Fruit fly (Drosophila melanogaster) Kc167 (cell line): ENCODE results near the gene Herc4.

Source experiments
- Sin3A ChIP-seq: fragments of >200 bp; optimal IDR thresholded peaks from 2 replicates; lab custom pipeline; 2018; ENCODE audit warnings: missing external identifiers
- h ChIP-seq: fragments of >200 bp; optimal IDR thresholded peaks from 3 replicates; lab custom pipeline; 2018; ENCODE audit warnings: missing external identifiers
- insv ChIP-seq: fragments of >200 bp; optimal IDR thresholded peaks from 3 replicates; lab custom pipeline; 2018; ENCODE audit warnings: missing external identifiers
- psq ChIP-seq: fragments of >200 bp; optimal IDR thresholded peaks from 2 replicates; lab custom pipeline; 2017; ENCODE audit warnings: missing external identifiers

DNA sequence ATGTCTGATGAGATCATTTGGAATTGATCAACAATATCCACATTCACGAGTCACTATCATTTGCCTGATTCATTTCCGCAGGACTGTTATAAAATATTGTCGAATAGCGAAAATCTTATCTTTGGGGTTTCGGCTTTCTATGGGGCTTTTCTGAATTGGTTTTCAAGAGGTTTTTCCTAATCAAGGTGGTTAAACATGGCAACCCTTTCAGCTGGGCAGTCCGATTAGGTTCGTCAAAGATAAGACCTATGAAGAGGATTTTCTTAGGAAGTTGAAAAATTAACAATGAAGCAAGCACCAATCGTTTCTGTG, 12.1 kb downstream of the Herc4 start:
- TF ChIP-seq Sin3A (lab: Kevin White, UChicago) (no peak), h (lab: Kevin White, UChicago) (no peak), insv (lab: Kevin White, UChicago) (no peak), psq (lab: Kevin White, UChicago) (no peak)
